Fruit fly (Drosophila melanogaster) whole organism, prepupa: ENCODE results near the gene CG4462.

Source experiments
- Blimp-1 ChIP-seq: fragments of 200-800 bp; sonication (Bioruptor generic); optimal IDR thresholded peaks from 3 replicates; lab custom pipeline; 2017; ENCODE audit warnings: missing biosample characterization, missing genetic modification characterization, mild to moderate bottlenecking, moderate library complexity, missing genetic modification reagents
- CG10669 ChIP-seq: fragments of 200-800 bp; sonication (Bioruptor generic); optimal IDR thresholded peaks from 3 replicates; lab custom pipeline; 2018; ENCODE audit warnings: missing biosample characterization, mild to moderate bottlenecking, missing genetic modification characterization, moderate library complexity
- CG11762 ChIP-seq: fragments of 200-800 bp; sonication (Bioruptor generic); optimal IDR thresholded peaks from 3 replicates; lab custom pipeline; 2016; ENCODE audit warnings: missing biosample characterization, missing genetic modification characterization; ENCODE audit not compliant: insufficient read depth
- CG11902 ChIP-seq: fragments of 200-800 bp; sonication (Bioruptor generic); optimal IDR thresholded peaks from 3 replicates; lab custom pipeline; 2016; ENCODE audit warnings: missing biosample characterization, missing genetic modification characterization
- CG1621 ChIP-seq: fragments of 200-800 bp; sonication (Bioruptor generic); optimal IDR thresholded peaks from 3 replicates; lab custom pipeline; 2018; ENCODE audit warnings: missing biosample characterization, mild to moderate bottlenecking, missing genetic modification characterization
- CG3032 ChIP-seq: fragments of 200-800 bp; optimal IDR thresholded peaks from 2 replicates; lab custom pipeline; 2019; ENCODE audit warnings: missing biosample characterization, mild to moderate bottlenecking, missing genetic modification characterization, moderate library complexity
- CG32006 ChIP-seq: fragments of 200-800 bp; sonication (Bioruptor generic); optimal IDR thresholded peaks from 3 replicates; lab custom pipeline; 2017; ENCODE audit warnings: missing biosample characterization, mild to moderate bottlenecking, missing genetic modification characterization
- CG3919 ChIP-seq: fragments of 200-800 bp; sonication (Bioruptor generic); optimal IDR thresholded peaks from 3 replicates; lab custom pipeline; 2016; ENCODE audit warnings: missing biosample characterization, missing genetic modification characterization
- CG4318 ChIP-seq: fragments of 200-800 bp; sonication (Bioruptor generic); optimal IDR thresholded peaks from 3 replicates; lab custom pipeline; 2017; ENCODE audit warnings: missing biosample characterization, mild to moderate bottlenecking, missing genetic modification characterization
- CG6792 ChIP-seq: fragments of 200-800 bp; sonication (Bioruptor generic); optimal IDR thresholded peaks from 3 replicates; lab custom pipeline; 2016; ENCODE audit warnings: missing biosample characterization, missing genetic modification characterization
- CG6808 ChIP-seq: fragments of 200-800 bp; sonication (Bioruptor generic); optimal IDR thresholded peaks from 3 replicates; lab custom pipeline; 2017; ENCODE audit warnings: missing biosample characterization, missing genetic modification characterization, mild to moderate bottlenecking, moderate library complexity, missing genetic modification reagents
- CG6854 ChIP-seq: fragments of 200-800 bp; sonication (Bioruptor generic); optimal IDR thresholded peaks from 2 replicates; lab custom pipeline; 2017; ENCODE audit warnings: missing biosample characterization, mild to moderate bottlenecking, missing genetic modification characterization
- CG7368 ChIP-seq: fragments of 200-800 bp; sonication (Bioruptor generic); optimal IDR thresholded peaks from 3 replicates; lab custom pipeline; 2016; ENCODE audit warnings: missing biosample characterization, missing genetic modification characterization
- CG8119 ChIP-seq: fragments of 200-800 bp; sonication (Bioruptor generic); IDR thresholded peaks from 3 replicates; pipeline ENCODE4 v1.3.6; 2022; ENCODE audit warnings: missing biosample characterization, missing genetic modification characterization
- CG8319 ChIP-seq: fragments of 200-800 bp; sonication (Bioruptor generic); optimal IDR thresholded peaks from 3 replicates; lab custom pipeline; 2016; ENCODE audit warnings: missing biosample characterization, missing genetic modification characterization
- Gug ChIP-seq: fragments of 200-800 bp; sonication (Bioruptor generic); IDR thresholded peaks from 2 replicates; pipeline ENCODE4 v1.3.6; 2022; ENCODE audit warnings: missing biosample characterization, missing genetic modification characterization
- Hr38 ChIP-seq: sonication (Bioruptor generic); optimal IDR thresholded peaks from 2 replicates; lab custom pipeline; 2016; ENCODE audit warnings: missing biosample characterization, missing genetic modification characterization
- Hr39 ChIP-seq: fragments of 200-800 bp; sonication (Bioruptor generic); optimal IDR thresholded peaks from 2 replicates; lab custom pipeline; 2016; ENCODE audit warnings: missing biosample characterization, missing genetic modification characterization
- Hr4 ChIP-seq: fragments of 200-800 bp; sonication (Bioruptor generic); optimal IDR thresholded peaks from 3 replicates; lab custom pipeline; 2016; ENCODE audit warnings: missing biosample characterization, missing genetic modification characterization
- Met ChIP-seq: fragments of 200-800 bp; sonication (Bioruptor generic); optimal IDR thresholded peaks from 3 replicates; lab custom pipeline; 2016; ENCODE audit warnings: missing biosample characterization, missing genetic modification characterization
- OdsH ChIP-seq: fragments of 200-800 bp; sonication (Bioruptor generic); optimal IDR thresholded peaks from 3 replicates; lab custom pipeline; 2016; ENCODE audit warnings: missing biosample characterization, missing genetic modification characterization
- Smox ChIP-seq: fragments of 200-800 bp; sonication (Bioruptor generic); optimal IDR thresholded peaks from 3 replicates; lab custom pipeline; 2016; ENCODE audit warnings: missing biosample characterization, missing genetic modification characterization
- Sox102F ChIP-seq: fragments of 200-800 bp; sonication (Bioruptor generic); optimal IDR thresholded peaks from 2 replicates; lab custom pipeline; 2016; ENCODE audit warnings: missing biosample characterization, mild to moderate bottlenecking, missing genetic modification characterization
- acj6 ChIP-seq: fragments of 200-800 bp; sonication (Bioruptor generic); optimal IDR thresholded peaks from 3 replicates; lab custom pipeline; 2016; ENCODE audit warnings: missing biosample characterization, missing genetic modification characterization
- dsx ChIP-seq: fragments of 200-800 bp; optimal IDR thresholded peaks from 3 replicates; lab custom pipeline; 2019; ENCODE audit warnings: missing biosample characterization, mild to moderate bottlenecking, missing genetic modification characterization, moderate library complexity; ENCODE audit not compliant: poor library complexity, severe bottlenecking
- fd59A ChIP-seq: fragments of 200-800 bp; sonication (Bioruptor generic); optimal IDR thresholded peaks from 2 replicates; lab custom pipeline; 2017; ENCODE audit warnings: missing biosample characterization, mild to moderate bottlenecking, missing genetic modification characterization, missing genetic modification reagents
- fd85E ChIP-seq: fragments of 200-800 bp; sonication (Bioruptor generic); optimal IDR thresholded peaks from 3 replicates; lab custom pipeline; 2016; ENCODE audit warnings: missing biosample characterization, missing genetic modification characterization
- fkh ChIP-seq: fragments of 200-800 bp; sonication (Bioruptor generic); optimal IDR thresholded peaks from 3 replicates; lab custom pipeline; 2017; ENCODE audit warnings: missing biosample characterization, mild to moderate bottlenecking, missing genetic modification characterization, moderate library complexity
- lz ChIP-seq: fragments of 200-800 bp; sonication (Bioruptor generic); optimal IDR thresholded peaks from 3 replicates; lab custom pipeline; 2016; ENCODE audit warnings: missing biosample characterization, missing genetic modification characterization
- net ChIP-seq: fragments of 200-800 bp; sonication (Bioruptor generic); optimal IDR thresholded peaks from 3 replicates; lab custom pipeline; 2016; ENCODE audit warnings: missing biosample characterization, missing genetic modification characterization
- pdm3 ChIP-seq: fragments of 200-800 bp; sonication (Bioruptor generic); optimal IDR thresholded peaks from 3 replicates; lab custom pipeline; 2016; ENCODE audit warnings: missing biosample characterization, missing genetic modification characterization
- salr ChIP-seq, 2 experiments: fragments of 200-800 bp; sonication (Bioruptor generic); optimal IDR thresholded peaks; 3 replicates each; lab custom pipeline; 2016 to 2018; ENCODE audit warnings: missing biosample characterization in 2 of 2, missing genetic modification characterization in 2 of 2, mild to moderate bottlenecking in 1 of 2
- spab ChIP-seq: fragments of 200-800 bp; sonication (Bioruptor generic); optimal IDR thresholded peaks from 2 replicates; lab custom pipeline; 2017; ENCODE audit warnings: missing biosample characterization, mild to moderate bottlenecking, missing genetic modification characterization, missing genetic modification reagents
- ss ChIP-seq, 2 experiments: fragments of 200-800 bp; sonication (Bioruptor generic); optimal IDR thresholded peaks; 2 replicates in 1 of 2; 3 replicates in 1 of 2; lab custom pipeline; 2017 to 2018; ENCODE audit warnings: mild to moderate bottlenecking in 2 of 2, missing biosample characterization in 2 of 2, missing genetic modification characterization in 2 of 2, moderate library complexity in 1 of 2
- svp ChIP-seq: fragments of 200-800 bp; sonication (Bioruptor generic); peaks from one replicate; lab custom pipeline; 2016; ENCODE audit warnings: missing biosample characterization, missing genetic modification characterization
- topi ChIP-seq: fragments of 200-800 bp; sonication (Bioruptor generic); optimal IDR thresholded peaks from 3 replicates; lab custom pipeline; 2016; ENCODE audit warnings: missing biosample characterization, missing genetic modification characterization
- vri ChIP-seq: fragments of 200-800 bp; sonication (Bioruptor generic); optimal IDR thresholded peaks from 3 replicates; lab custom pipeline; 2016; ENCODE audit warnings: missing biosample characterization, mild to moderate bottlenecking, missing genetic modification characterization

CG4462 gene

DNA sequence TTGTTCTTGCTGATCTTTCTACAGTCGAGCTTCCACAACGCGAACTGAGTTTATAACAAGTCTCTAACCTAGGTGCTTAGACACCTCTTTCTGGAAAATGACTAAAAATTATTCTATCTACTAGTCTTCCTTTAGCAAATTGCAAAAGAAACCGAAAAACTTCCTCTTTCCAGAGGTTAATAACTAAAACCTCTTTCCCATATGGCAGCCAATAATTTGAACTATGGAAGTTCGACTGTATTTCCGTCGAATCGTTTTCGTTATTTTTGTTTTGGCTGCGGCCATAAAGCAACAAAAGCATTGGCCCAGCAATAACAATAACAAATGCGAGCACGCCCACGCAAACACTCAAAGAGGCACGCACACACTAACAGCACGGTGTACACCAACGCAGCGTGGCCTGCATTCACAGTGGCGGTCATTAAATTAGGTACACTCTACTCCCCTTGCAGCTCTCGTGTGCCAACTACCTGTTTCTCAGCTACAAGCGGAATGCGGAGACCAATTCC is 44.7 kb downstream of the CG4462 start (continued):
- TF ChIP-seq salr (GFP tag; optimal IDR thresholded peaks at IDR 0.05; lab: Kevin White, UChicago) (no peak), Gug (GFP tag; lab: Robert Waterston, UW) (no peak), net (peak; percentile 51), fd85E (GFP tag; lab: Kevin White, UChicago) (no peak), CG8119 (GFP tag; lab: Robert Waterston, UW) (peak; percentile 33; the same call in 1 of the 3 replicates), CG7368 (GFP tag; lab: Kevin White, UChicago) (peak; percentile 5), CG11902 (GFP tag; lab: Kevin White, UChicago) (no peak), lz (peak; percentile 27), CG1621 (tag; lab: Kevin White, UChicago) (no peak), Blimp-1 (GFP tag; lab: Kevin White, UChicago) (no peak), CG6808 (GFP tag; lab: Kevin White, UChicago) (peak; percentile 38), CG8319 (no peak), CG6854 (GFP tag; lab: Kevin White, UChicago) (peak; percentile 38), Hr38 (GFP tag; lab: Kevin White, UChicago) (no peak), CG6792 (no peak), topi (GFP tag; lab: Kevin White, UChicago) (peak; percentile 25), ss (GFP tag; optimal IDR thresholded peaks at IDR 0.05; lab: Kevin White, UChicago) (peak in 1 of 2 experiments; percentile 52), Hr39 (GFP tag; lab: Kevin White, UChicago) (no peak), Sox102F (GFP tag; lab: Kevin White, UChicago) (no peak), pdm3 (GFP tag; lab: Kevin White, UChicago) (no peak), Met (GFP tag; lab: Kevin White, UChicago) (no peak), CG10669 (GFP tag; lab: Kevin White, UChicago) (no peak), Hr4 (GFP tag; lab: Kevin White, UChicago) (peak; percentile 7), svp (no peak), CG3919 (GFP tag; lab: Kevin White, UChicago) (no peak), dsx (GFP tag; lab: Kevin White, UChicago) (no peak), CG4318 (GFP tag; lab: Kevin White, UChicago) (no peak), acj6 (GFP tag; lab: Kevin White, UChicago) (no peak), vri (GFP tag; lab: Kevin White, UChicago) (peak; percentile 48), Smox (no peak), OdsH (peak; percentile 11), fd59A (no peak), CG11762 (no peak), CG32006 (GFP tag; lab: Kevin White, UChicago) (peak; percentile 36), spab (GFP tag; lab: Kevin White, UChicago) (no peak), CG3032 (tag; lab: Kevin White, UChicago) (no peak)

DNA sequence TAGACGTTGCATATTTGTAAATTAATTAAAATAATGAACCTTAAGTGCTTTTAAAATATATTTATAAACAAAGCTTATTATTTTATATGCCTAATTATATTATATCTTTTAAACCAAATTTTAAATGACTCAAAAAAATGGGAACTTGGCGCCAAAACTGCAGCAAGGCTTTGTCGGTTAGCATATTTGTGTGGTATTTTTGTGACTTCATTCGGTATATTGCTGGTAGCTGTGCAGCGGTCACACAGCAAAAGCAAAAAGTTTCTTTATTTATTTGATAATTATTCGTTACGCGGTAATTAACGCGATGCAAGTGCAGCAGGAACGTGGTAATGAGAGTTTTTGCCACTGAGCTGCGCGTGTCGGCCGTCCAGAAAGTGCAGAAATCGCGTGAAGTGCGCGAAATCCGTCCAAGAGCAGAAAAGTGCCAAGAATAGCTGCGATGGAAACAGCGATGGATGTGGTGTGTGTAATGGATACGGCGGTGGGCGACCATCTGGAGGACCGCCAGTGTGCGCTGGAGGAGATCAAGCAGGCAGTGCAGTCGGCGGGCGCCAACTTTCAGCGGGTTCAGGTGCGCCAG is 45.6 kb downstream of the CG4462 start, which contains the start of gene Ask1:
Ask1 (plus strand) TSS at position 250 of the 583 bp plus-strand sequence.
- TF ChIP-seq CG6854 (GFP tag; lab: Kevin White, UChicago) = peak; percentile 16
- TF ChIP-seq vri (GFP tag; lab: Kevin White, UChicago) = no peak
- peak; percentile 20 for TF ChIP-seq fkh (GFP tag; lab: Kevin White, UChicago)
